Worm (Caenorhabditis elegans) whole organism, midembryonic: ENCODE data around the gene ftt-2.

Experiments
- flt-1 ChIP-seq: fragments of 200-800 bp; sonication (Bioruptor generic); IDR thresholded peaks from 2 replicates; pipeline ENCODE4 v1.3.6; 2022; ENCODE audit warnings: missing genetic modification characterization, missing compliant biosample characterization
- med-1 ChIP-seq: sonication (generic microtip); optimal IDR thresholded peaks from 2 replicates; lab custom pipeline; 2017; ENCODE audit warnings: missing genetic modification characterization, mild to moderate bottlenecking, missing compliant biosample characterization, antibody characterized with exemption, missing genetic modification reagents; ENCODE audit not compliant: insufficient read depth
- ztf-29 ChIP-seq: fragments of 200-800 bp; sonication (Bioruptor generic); IDR thresholded peaks from 2 replicates; pipeline ENCODE4 v1.3.6; 2022; ENCODE audit warnings: missing genetic modification reagents, missing genetic modification characterization, missing compliant biosample characterization

DNA sequence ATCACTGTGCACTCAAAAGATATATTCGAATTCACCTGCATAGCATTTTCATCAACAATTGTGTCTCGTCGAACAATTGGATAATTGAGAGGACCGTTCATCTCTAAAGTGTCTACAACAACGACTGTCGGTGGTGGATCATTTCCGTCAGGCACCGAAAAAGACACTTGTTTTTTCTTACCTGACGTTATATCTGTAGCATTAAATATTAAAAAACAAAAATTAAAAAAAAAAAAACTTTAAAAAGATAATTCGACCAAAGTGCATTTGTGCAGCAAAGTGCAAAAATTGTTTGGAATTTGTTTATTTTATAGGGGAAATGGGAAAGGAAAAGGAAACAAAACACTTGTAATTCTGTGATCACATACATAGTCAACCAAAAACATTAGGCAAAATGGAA, 21.8 kb upstream of the ftt-2 start, which contains the start of gene twk-44:
- TF ChIP-seq flt-1 (GFP tag; lab: Robert Waterston, UW), result no peak
- no peak for TF ChIP-seq ztf-29 (GFP tag; lab: Robert Waterston, UW)
- TF ChIP-seq med-1 (GFP tag; lab: Kevin White, UChicago), result no peak
